Fruit fly (Drosophila melanogaster) whole organism, prepupa: Measurements from ENCODE around the gene Rbf2.

Experiments used
- Blimp-1 ChIP-seq: fragments of 200-800 bp; sonication (Bioruptor generic); optimal IDR thresholded peaks from 3 replicates; lab custom pipeline; 2017; ENCODE audit warnings: missing biosample characterization, missing genetic modification characterization, mild to moderate bottlenecking, moderate library complexity, missing genetic modification reagents
- CG11294 ChIP-seq: fragments of 200-800 bp; sonication (Bioruptor generic); IDR thresholded peaks from 2 replicates; pipeline ENCODE4 v1.3.6; 2022; ENCODE audit warnings: missing biosample characterization, missing genetic modification characterization
- CG11762 ChIP-seq: fragments of 200-800 bp; sonication (Bioruptor generic); optimal IDR thresholded peaks from 3 replicates; lab custom pipeline; 2016; ENCODE audit warnings: missing biosample characterization, missing genetic modification characterization; ENCODE audit not compliant: insufficient read depth
- CG11902 ChIP-seq: fragments of 200-800 bp; sonication (Bioruptor generic); optimal IDR thresholded peaks from 3 replicates; lab custom pipeline; 2016; ENCODE audit warnings: missing biosample characterization, missing genetic modification characterization
- CG15336 ChIP-seq: fragments of 200-800 bp; sonication (Bioruptor generic); IDR thresholded peaks from 2 replicates; pipeline ENCODE4 v1.3.6; 2022; ENCODE audit warnings: missing biosample characterization, missing genetic modification characterization
- CG16779 ChIP-seq: fragments of 200-800 bp; sonication (Bioruptor generic); optimal IDR thresholded peaks from 3 replicates; lab custom pipeline; 2017; ENCODE audit warnings: missing biosample characterization, mild to moderate bottlenecking, missing genetic modification characterization
- CG3032 ChIP-seq: fragments of 200-800 bp; optimal IDR thresholded peaks from 2 replicates; lab custom pipeline; 2019; ENCODE audit warnings: missing biosample characterization, mild to moderate bottlenecking, missing genetic modification characterization, moderate library complexity
- CG31627 ChIP-seq: fragments of 200-800 bp; sonication (Bioruptor generic); optimal IDR thresholded peaks from 3 replicates; lab custom pipeline; 2016; ENCODE audit warnings: missing biosample characterization, missing genetic modification characterization
- CG32006 ChIP-seq: fragments of 200-800 bp; sonication (Bioruptor generic); optimal IDR thresholded peaks from 3 replicates; lab custom pipeline; 2017; ENCODE audit warnings: missing biosample characterization, mild to moderate bottlenecking, missing genetic modification characterization
- CG34406 ChIP-seq: fragments of 200-800 bp; sonication (Bioruptor generic); optimal IDR thresholded peaks from 3 replicates; lab custom pipeline; 2016; ENCODE audit warnings: missing biosample characterization, missing genetic modification characterization
- CG3919 ChIP-seq: fragments of 200-800 bp; sonication (Bioruptor generic); optimal IDR thresholded peaks from 3 replicates; lab custom pipeline; 2016; ENCODE audit warnings: missing biosample characterization, missing genetic modification characterization
- CG4318 ChIP-seq: fragments of 200-800 bp; sonication (Bioruptor generic); optimal IDR thresholded peaks from 3 replicates; lab custom pipeline; 2017; ENCODE audit warnings: missing biosample characterization, mild to moderate bottlenecking, missing genetic modification characterization
- CG6792 ChIP-seq: fragments of 200-800 bp; sonication (Bioruptor generic); optimal IDR thresholded peaks from 3 replicates; lab custom pipeline; 2016; ENCODE audit warnings: missing biosample characterization, missing genetic modification characterization
- CG6854 ChIP-seq: fragments of 200-800 bp; sonication (Bioruptor generic); optimal IDR thresholded peaks from 2 replicates; lab custom pipeline; 2017; ENCODE audit warnings: missing biosample characterization, mild to moderate bottlenecking, missing genetic modification characterization
- CG7368 ChIP-seq: fragments of 200-800 bp; sonication (Bioruptor generic); optimal IDR thresholded peaks from 3 replicates; lab custom pipeline; 2016; ENCODE audit warnings: missing biosample characterization, missing genetic modification characterization
- CG8119 ChIP-seq: fragments of 200-800 bp; sonication (Bioruptor generic); IDR thresholded peaks from 3 replicates; pipeline ENCODE4 v1.3.6; 2022; ENCODE audit warnings: missing biosample characterization, missing genetic modification characterization
- CG8319 ChIP-seq: fragments of 200-800 bp; sonication (Bioruptor generic); optimal IDR thresholded peaks from 3 replicates; lab custom pipeline; 2016; ENCODE audit warnings: missing biosample characterization, missing genetic modification characterization
- CG9139 ChIP-seq: fragments of 200-800 bp; sonication (Bioruptor generic); optimal IDR thresholded peaks from 3 replicates; lab custom pipeline; 2017; ENCODE audit warnings: missing biosample characterization, mild to moderate bottlenecking, missing genetic modification characterization
- Eip75B ChIP-seq: fragments of 200-800 bp; sonication (Bioruptor generic); optimal IDR thresholded peaks from 3 replicates; lab custom pipeline; 2016; ENCODE audit warnings: missing biosample characterization, missing genetic modification characterization
- Eip78C ChIP-seq: fragments of 200-800 bp; sonication (Bioruptor generic); peaks from one replicate; lab custom pipeline; 2016; ENCODE audit warnings: missing biosample characterization, missing genetic modification characterization
- Ets21C ChIP-seq: fragments of 200-800 bp; sonication (Bioruptor generic); optimal IDR thresholded peaks from 3 replicates; lab custom pipeline; 2016; ENCODE audit warnings: missing biosample characterization, missing genetic modification characterization
- Ets96B ChIP-seq: fragments of 200-800 bp; optimal IDR thresholded peaks from 2 replicates; lab custom pipeline; 2019; ENCODE audit warnings: missing biosample characterization, mild to moderate bottlenecking, missing genetic modification characterization, moderate library complexity
- Gug ChIP-seq: fragments of 200-800 bp; sonication (Bioruptor generic); IDR thresholded peaks from 2 replicates; pipeline ENCODE4 v1.3.6; 2022; ENCODE audit warnings: missing biosample characterization, missing genetic modification characterization
- Hr38 ChIP-seq: sonication (Bioruptor generic); optimal IDR thresholded peaks from 2 replicates; lab custom pipeline; 2016; ENCODE audit warnings: missing biosample characterization, missing genetic modification characterization
- Hr39 ChIP-seq: fragments of 200-800 bp; sonication (Bioruptor generic); optimal IDR thresholded peaks from 2 replicates; lab custom pipeline; 2016; ENCODE audit warnings: missing biosample characterization, missing genetic modification characterization
- Lpt ChIP-seq: fragments of 200-800 bp; sonication (Bioruptor generic); optimal IDR thresholded peaks from 3 replicates; lab custom pipeline; 2016; ENCODE audit warnings: missing biosample characterization, missing genetic modification characterization
- Met ChIP-seq: fragments of 200-800 bp; sonication (Bioruptor generic); optimal IDR thresholded peaks from 3 replicates; lab custom pipeline; 2016; ENCODE audit warnings: missing biosample characterization, missing genetic modification characterization
- Sox102F ChIP-seq: fragments of 200-800 bp; sonication (Bioruptor generic); optimal IDR thresholded peaks from 2 replicates; lab custom pipeline; 2016; ENCODE audit warnings: missing biosample characterization, mild to moderate bottlenecking, missing genetic modification characterization
- Sox14 ChIP-seq: fragments of 200-800 bp; sonication (Bioruptor generic); optimal IDR thresholded peaks from 3 replicates; lab custom pipeline; 2016; ENCODE audit warnings: missing biosample characterization, missing genetic modification characterization
- Sox15 ChIP-seq: fragments of 200-800 bp; sonication (Bioruptor generic); optimal IDR thresholded peaks from 3 replicates; lab custom pipeline; 2016; ENCODE audit warnings: missing biosample characterization, missing genetic modification characterization
- acj6 ChIP-seq: fragments of 200-800 bp; sonication (Bioruptor generic); optimal IDR thresholded peaks from 3 replicates; lab custom pipeline; 2016; ENCODE audit warnings: missing biosample characterization, missing genetic modification characterization
- cyc ChIP-seq: fragments of 200-800 bp; sonication (Bioruptor generic); optimal IDR thresholded peaks from 3 replicates; lab custom pipeline; 2016; ENCODE audit warnings: missing biosample characterization, missing genetic modification characterization
- dac ChIP-seq: fragments of 200-800 bp; sonication (Bioruptor generic); optimal IDR thresholded peaks from 2 replicates; lab custom pipeline; 2017; ENCODE audit warnings: missing biosample characterization, mild to moderate bottlenecking, missing genetic modification characterization
- dsx ChIP-seq: fragments of 200-800 bp; optimal IDR thresholded peaks from 3 replicates; lab custom pipeline; 2019; ENCODE audit warnings: missing biosample characterization, mild to moderate bottlenecking, missing genetic modification characterization, moderate library complexity; ENCODE audit not compliant: poor library complexity, severe bottlenecking
- eg ChIP-seq: fragments of 200-800 bp; sonication (Bioruptor generic); IDR thresholded peaks from 3 replicates; pipeline ENCODE4 v1.3.6; 2022; ENCODE audit warnings: missing biosample characterization, missing genetic modification characterization
- esn ChIP-seq: fragments of 200-800 bp; sonication (Bioruptor generic); optimal IDR thresholded peaks from 2 replicates; lab custom pipeline; 2016; ENCODE audit warnings: missing biosample characterization, mild to moderate bottlenecking, missing genetic modification characterization, moderate library complexity
- fd59A ChIP-seq: fragments of 200-800 bp; sonication (Bioruptor generic); optimal IDR thresholded peaks from 2 replicates; lab custom pipeline; 2017; ENCODE audit warnings: missing biosample characterization, mild to moderate bottlenecking, missing genetic modification characterization, missing genetic modification reagents
- fkh ChIP-seq: fragments of 200-800 bp; sonication (Bioruptor generic); optimal IDR thresholded peaks from 3 replicates; lab custom pipeline; 2017; ENCODE audit warnings: missing biosample characterization, mild to moderate bottlenecking, missing genetic modification characterization, moderate library complexity
- net ChIP-seq: fragments of 200-800 bp; sonication (Bioruptor generic); optimal IDR thresholded peaks from 3 replicates; lab custom pipeline; 2016; ENCODE audit warnings: missing biosample characterization, missing genetic modification characterization
- pdm3 ChIP-seq: fragments of 200-800 bp; sonication (Bioruptor generic); optimal IDR thresholded peaks from 3 replicates; lab custom pipeline; 2016; ENCODE audit warnings: missing biosample characterization, missing genetic modification characterization
- spab ChIP-seq: fragments of 200-800 bp; sonication (Bioruptor generic); optimal IDR thresholded peaks from 2 replicates; lab custom pipeline; 2017; ENCODE audit warnings: missing biosample characterization, mild to moderate bottlenecking, missing genetic modification characterization, missing genetic modification reagents
- svp ChIP-seq: fragments of 200-800 bp; sonication (Bioruptor generic); peaks from one replicate; lab custom pipeline; 2016; ENCODE audit warnings: missing biosample characterization, missing genetic modification characterization
- topi ChIP-seq: fragments of 200-800 bp; sonication (Bioruptor generic); optimal IDR thresholded peaks from 3 replicates; lab custom pipeline; 2016; ENCODE audit warnings: missing biosample characterization, missing genetic modification characterization
- vri ChIP-seq: fragments of 200-800 bp; sonication (Bioruptor generic); optimal IDR thresholded peaks from 3 replicates; lab custom pipeline; 2016; ENCODE audit warnings: missing biosample characterization, mild to moderate bottlenecking, missing genetic modification characterization

Rbf2 gene

dm6 chr3R:15920751-15921156 lies 44.5 kb upstream of the Rbf2 start, which contains the start of gene Fbxl7 (continued):
- no peak for TF ChIP-seq Met (GFP tag; lab: Kevin White, UChicago)
- no peak for TF ChIP-seq CG31627 (GFP tag; lab: Kevin White, UChicago)
- TF ChIP-seq Ets96B (tag; lab: Kevin White, UChicago) = no peak
- TF ChIP-seq svp = peak; percentile 53
- TF ChIP-seq CG34406 (GFP tag; lab: Kevin White, UChicago) = no peak
- TF ChIP-seq Sox15 = no peak
- TF ChIP-seq CG8119 (GFP tag; lab: Robert Waterston, UW) = no peak
- TF ChIP-seq CG15336 = no peak; the same call in 1 of the 2 replicates
- TF ChIP-seq Eip78C (GFP tag; lab: Kevin White, UChicago) = peak; percentile 32
- TF ChIP-seq topi = no peak
- no peak for TF ChIP-seq CG4318 (GFP tag; lab: Kevin White, UChicago)

dm6 chr3R:15921747-15922146 lies 43.5 kb upstream of the Rbf2 start:
- TF ChIP-seq CG4318 (GFP tag; lab: Kevin White, UChicago) (no peak), Gug (GFP tag; lab: Robert Waterston, UW) (no peak), topi (no peak), Sox14 (no peak), spab (GFP tag; lab: Kevin White, UChicago) (no peak), cyc (GFP tag; lab: Kevin White, UChicago) (no peak), CG11902 (GFP tag; lab: Kevin White, UChicago) (no peak)

DNA sequence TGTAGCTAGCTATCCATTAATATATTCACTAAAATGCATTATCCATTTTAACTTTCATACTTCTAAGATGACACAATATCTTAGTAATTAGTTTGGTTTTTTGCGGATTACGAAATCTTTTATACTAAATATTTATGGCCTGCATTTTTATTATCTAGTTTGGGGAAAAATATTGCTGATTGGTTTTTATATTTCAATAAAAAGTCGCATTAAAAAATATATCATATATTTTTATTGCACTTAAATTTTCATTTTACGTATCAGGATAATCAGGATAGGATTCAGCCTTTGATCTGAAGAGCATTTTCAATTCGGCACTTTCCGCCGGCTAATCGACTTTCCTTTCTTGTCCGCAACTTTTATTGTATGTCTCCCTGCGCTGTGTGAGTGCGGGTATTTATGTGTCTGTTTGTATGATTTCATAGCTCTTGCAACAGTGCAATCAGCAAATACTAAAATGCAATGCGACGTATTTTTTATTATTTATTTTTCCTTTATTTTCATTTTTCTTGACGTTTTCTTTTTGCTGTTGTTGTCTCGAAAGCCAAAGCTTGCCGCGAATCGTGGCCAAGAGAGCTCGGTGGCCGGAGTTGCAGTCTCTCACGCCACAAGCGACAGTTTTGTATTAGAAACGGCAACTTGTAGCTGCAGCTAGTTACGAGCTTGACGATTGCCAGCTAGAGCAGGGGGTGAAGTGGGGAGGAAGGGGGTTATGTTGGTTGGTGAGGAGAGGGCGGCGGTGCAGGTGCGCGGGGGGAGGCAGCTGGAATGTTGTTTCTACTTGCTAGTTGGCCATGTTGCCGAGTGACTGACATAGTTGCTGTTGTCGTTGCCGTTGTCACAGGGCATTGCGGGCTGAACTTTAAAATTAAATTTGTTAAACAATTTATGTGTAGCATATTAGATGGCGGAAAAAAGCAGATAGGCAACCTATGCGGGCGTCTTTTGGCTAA lies 42.3 kb upstream of the Rbf2 start:
- peak; percentile 83 for TF ChIP-seq CG32006 (GFP tag; lab: Kevin White, UChicago)
- TF ChIP-seq CG11902 (GFP tag; lab: Kevin White, UChicago) = no peak
- peak; percentile 71 for TF ChIP-seq CG4318 (GFP tag; lab: Kevin White, UChicago)
- TF ChIP-seq pdm3 = no peak
- TF ChIP-seq spab (GFP tag; lab: Kevin White, UChicago) = no peak
- no peak for TF ChIP-seq vri (GFP tag; lab: Kevin White, UChicago)
- no peak for TF ChIP-seq Hr38 (GFP tag; lab: Kevin White, UChicago)
- no peak for TF ChIP-seq Ets96B (tag; lab: Kevin White, UChicago)
- TF ChIP-seq Ets21C (GFP tag; lab: Kevin White, UChicago) = no peak
- TF ChIP-seq dsx (GFP tag; lab: Kevin White, UChicago) = no peak
- no peak for TF ChIP-seq CG34406 (GFP tag; lab: Kevin White, UChicago)
- TF ChIP-seq CG9139 (GFP tag; lab: Kevin White, UChicago) = no peak
- TF ChIP-seq Met (GFP tag; lab: Kevin White, UChicago) = no peak
- no peak for TF ChIP-seq CG16779 (tag; lab: Kevin White, UChicago)
- no peak for TF ChIP-seq CG8319 (GFP tag; lab: Kevin White, UChicago)
- no peak for TF ChIP-seq Eip75B (GFP tag; lab: Kevin White, UChicago)
- TF ChIP-seq CG15336 = peak; percentile 12; the same call in 1 of the 2 replicates
- TF ChIP-seq fkh (GFP tag; lab: Kevin White, UChicago) = no peak
- no peak for TF ChIP-seq net
- no peak for TF ChIP-seq esn (GFP tag; lab: Kevin White, UChicago)
- peak; percentile 62; the same call in 2 of the 3 replicates for TF ChIP-seq CG8119 (GFP tag; lab: Robert Waterston, UW)
- TF ChIP-seq svp = peak; percentile 47
- no peak for TF ChIP-seq Hr39 (GFP tag; lab: Kevin White, UChicago)
- TF ChIP-seq Sox15 = no peak
- no peak for TF ChIP-seq CG31627 (GFP tag; lab: Kevin White, UChicago)
- peak; percentile 0 for TF ChIP-seq Lpt (GFP tag; lab: Kevin White, UChicago)
- TF ChIP-seq CG3919 (GFP tag; lab: Kevin White, UChicago) = no peak
- TF ChIP-seq CG11762 (GFP tag; lab: Kevin White, UChicago) = no peak
- no peak for TF ChIP-seq CG6854 (GFP tag; lab: Kevin White, UChicago)
- TF ChIP-seq eg (GFP tag; lab: Robert Waterston, UW) = peak; percentile 72; the same call in 2 of the 3 replicates
- TF ChIP-seq Sox102F (GFP tag; lab: Kevin White, UChicago) = no peak
- TF ChIP-seq Blimp-1 = no peak
- peak; percentile 70 for TF ChIP-seq Eip78C (GFP tag; lab: Kevin White, UChicago)
- TF ChIP-seq CG7368 (GFP tag; lab: Kevin White, UChicago) = no peak
- no peak for TF ChIP-seq dac (GFP tag; lab: Kevin White, UChicago)
- TF ChIP-seq CG11294 (GFP tag; lab: Robert Waterston, UW) = no peak
- no peak for TF ChIP-seq CG6792 (GFP tag; lab: Kevin White, UChicago)
- no peak for TF ChIP-seq acj6 (GFP tag; lab: Kevin White, UChicago)
- TF ChIP-seq fd59A (GFP tag; lab: Kevin White, UChicago) = no peak
- TF ChIP-seq CG3032 (tag; lab: Kevin White, UChicago) = no peak
